Worm (Caenorhabditis elegans) whole organism, midembryonic: Measurements from ENCODE around the gene C50F4.16.

Source experiments
- cog-1 ChIP-seq: sonication (generic microtip); optimal IDR thresholded peaks from 2 replicates; lab custom pipeline; 2016; ENCODE audit warnings: missing genetic modification characterization, missing compliant biosample characterization
- flt-1 ChIP-seq: fragments of 200-800 bp; sonication (Bioruptor generic); IDR thresholded peaks from 2 replicates; pipeline ENCODE4 v1.3.6; 2022; ENCODE audit warnings: missing genetic modification characterization, missing compliant biosample characterization
- klf-2 ChIP-seq: fragments of 200-800 bp; sonication (Bioruptor generic); conservative IDR thresholded peaks from 2 replicates; pipeline ENCODE4 v1.3.6; 2022; ENCODE audit warnings: missing genetic modification reagents, missing genetic modification characterization, missing compliant biosample characterization
- med-1 ChIP-seq: sonication (generic microtip); optimal IDR thresholded peaks from 2 replicates; lab custom pipeline; 2017; ENCODE audit warnings: missing genetic modification characterization, mild to moderate bottlenecking, missing compliant biosample characterization, antibody characterized with exemption, missing genetic modification reagents; ENCODE audit not compliant: insufficient read depth
- ref-1 ChIP-seq: fragments of 200-800 bp; sonication (Bioruptor generic); conservative IDR thresholded peaks from 2 replicates; pipeline ENCODE4 v1.3.6; 2022; ENCODE audit warnings: missing genetic modification reagents, missing genetic modification characterization, missing compliant biosample characterization
- tab-1 ChIP-seq: fragments of 200-800 bp; sonication (Bioruptor generic); IDR thresholded peaks from 2 replicates; pipeline ENCODE4 v1.3.6; 2022; ENCODE audit warnings: missing genetic modification characterization, missing compliant biosample characterization
- ztf-29 ChIP-seq: fragments of 200-800 bp; sonication (Bioruptor generic); IDR thresholded peaks from 2 replicates; pipeline ENCODE4 v1.3.6; 2022; ENCODE audit warnings: missing genetic modification reagents, missing genetic modification characterization, missing compliant biosample characterization

DNA sequence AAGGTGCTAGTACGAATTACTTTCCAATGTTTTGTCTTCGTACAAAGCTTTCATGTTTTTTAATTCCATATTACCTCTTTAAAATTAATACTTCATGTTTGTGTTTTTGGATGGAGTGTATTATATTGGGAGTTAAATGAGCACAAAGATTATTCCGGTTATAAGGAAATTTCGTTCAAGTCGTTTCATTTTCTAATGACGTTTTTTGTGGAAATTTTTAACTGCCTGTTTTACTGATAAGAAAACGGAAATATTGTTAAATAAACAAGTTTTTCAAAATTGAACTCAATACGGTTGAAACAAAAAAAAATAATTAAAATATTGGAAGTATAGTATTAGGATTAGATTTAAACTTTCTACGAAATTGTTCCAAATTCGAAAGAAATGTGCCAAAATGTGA lies 14.1 kb downstream of the C50F4.16 start:
- no peak for TF ChIP-seq ref-1 (GFP tag; lab: Robert Waterston, UW)
- no peak for TF ChIP-seq ztf-29 (GFP tag; lab: Robert Waterston, UW)
- no peak for TF ChIP-seq cog-1
- no peak for TF ChIP-seq klf-2 (GFP tag; lab: Robert Waterston, UW)
- TF ChIP-seq flt-1, result no peak
- no peak for TF ChIP-seq tab-1 (GFP tag; lab: Robert Waterston, UW)
- TF ChIP-seq med-1 (GFP tag; lab: Kevin White, UChicago), result no peak
